Worm (Caenorhabditis elegans) whole organism, L4 larva: Measurements from ENCODE around the gene dagl-2.
A peak's percentile ranks its signal among the peaks of the same experiment; 100 is the strongest.

Experiments
- D1046.2 ChIP-seq: fragments of 200-800 bp; sonication (Bioruptor generic); IDR thresholded peaks from 2 replicates; pipeline ENCODE4 v1.3.6; 2022; ENCODE audit warnings: missing genetic modification characterization, missing compliant biosample characterization
- F10B5.3 ChIP-seq: sonication (generic microtip); optimal IDR thresholded peaks from 2 replicates; lab custom pipeline; 2016; ENCODE audit warnings: mild to moderate bottlenecking, missing genetic modification characterization, missing compliant biosample characterization
- F37D6.2 ChIP-seq: sonication (generic microtip); optimal IDR thresholded peaks from 2 replicates; lab custom pipeline; 2016; ENCODE audit warnings: mild to moderate bottlenecking, missing genetic modification characterization, missing compliant biosample characterization
- T26A8.4 ChIP-seq: fragments of 200-800 bp; sonication (Bioruptor generic); IDR thresholded peaks from 2 replicates; pipeline ENCODE4 v1.3.6; 2022; ENCODE audit warnings: missing genetic modification characterization, missing compliant biosample characterization
- Y48G9A.11 ChIP-seq: fragments of 200-800 bp; sonication (Bioruptor generic); IDR thresholded peaks from 2 replicates; pipeline ENCODE4 v1.3.6; 2022; ENCODE audit warnings: missing genetic modification reagents, missing genetic modification characterization, missing compliant biosample characterization
- aha-1 ChIP-seq: fragments of 150-350 bp; peaks from one replicate; lab custom pipeline; 2014; ENCODE audit warnings: missing biosample characterization, missing genetic modification characterization
- arid-1 ChIP-seq: fragments of 200-800 bp; sonication (Bioruptor generic); conservative IDR thresholded peaks from 2 replicates; pipeline ENCODE4 v1.3.6; 2022; ENCODE audit warnings: missing genetic modification reagents, missing genetic modification characterization, missing compliant biosample characterization
- ceh-20 ChIP-seq: fragments of 200-800 bp; sonication (Bioruptor generic); IDR thresholded peaks from 2 replicates; pipeline ENCODE4 v1.3.6; 2022; ENCODE audit warnings: missing genetic modification reagents, missing genetic modification characterization, missing compliant biosample characterization
- ceh-28 ChIP-seq: fragments of 150-350 bp; optimal IDR thresholded peaks from 2 replicates; lab custom pipeline; 2014; ENCODE audit warnings: missing biosample characterization, missing genetic modification reagents, missing genetic modification characterization
- ceh-44 ChIP-seq: fragments of 200-800 bp; sonication (Bioruptor generic); IDR thresholded peaks from 2 replicates; pipeline ENCODE4 v1.3.6; 2022; ENCODE audit warnings: missing genetic modification reagents, missing genetic modification characterization, missing compliant biosample characterization
- daf-16 ChIP-seq, 3 experiments: sonication (generic microtip); optimal IDR thresholded peaks; 2 replicates each; lab custom pipeline; 2016 to 2017; ENCODE audit warnings: missing genetic modification characterization in 3 of 3, missing genetic modification reagents in 3 of 3, mild to moderate bottlenecking in 2 of 3, missing compliant biosample characterization in 2 of 3, missing biosample characterization in 1 of 3, moderate library complexity in 1 of 3
- dmd-6 ChIP-seq: fragments of 200-800 bp; sonication (Bioruptor generic); IDR thresholded peaks from 2 replicates; pipeline ENCODE4 v1.3.6; 2022; ENCODE audit warnings: missing genetic modification reagents, missing genetic modification characterization, missing compliant biosample characterization
- dmd-8 ChIP-seq: fragments of 200-800 bp; sonication (Bioruptor generic); IDR thresholded peaks from 2 replicates; pipeline ENCODE4 v1.3.6; 2022; ENCODE audit warnings: missing genetic modification characterization, missing compliant biosample characterization
- dmd-9 ChIP-seq: fragments of 200-800 bp; sonication (Bioruptor generic); IDR thresholded peaks from 2 replicates; pipeline ENCODE4 v1.3.6; 2022; ENCODE audit warnings: missing genetic modification reagents, missing genetic modification characterization, missing compliant biosample characterization
- dpl-1 ChIP-seq: fragments of 150-350 bp; optimal IDR thresholded peaks from 2 replicates; lab custom pipeline; 2014; ENCODE audit warnings: missing biosample characterization, missing genetic modification reagents, missing genetic modification characterization
- duxl-1 ChIP-seq: sonication (generic microtip); optimal IDR thresholded peaks from 2 replicates; lab custom pipeline; 2016; ENCODE audit warnings: mild to moderate bottlenecking, missing genetic modification characterization, moderate library complexity, missing compliant biosample characterization; ENCODE audit not compliant: poor library complexity
- dve-1 ChIP-seq: sonication (generic microtip); optimal IDR thresholded peaks from 2 replicates; lab custom pipeline; 2017; ENCODE audit warnings: antibody characterized with exemption, mild to moderate bottlenecking, missing genetic modification characterization, missing compliant biosample characterization; ENCODE audit not compliant: insufficient read depth
- egl-43 ChIP-seq: fragments of 200-800 bp; sonication (Bioruptor generic); IDR thresholded peaks from 2 replicates; pipeline ENCODE4 v1.3.6; 2022; ENCODE audit warnings: missing genetic modification reagents, missing genetic modification characterization, missing compliant biosample characterization
- fkh-10 ChIP-seq: fragments of 150-350 bp; optimal IDR thresholded peaks from 2 replicates; lab custom pipeline; 2014; ENCODE audit warnings: missing biosample characterization, missing genetic modification reagents, missing genetic modification characterization
- gei-8 ChIP-seq: fragments of 200-800 bp; sonication (Bioruptor generic); optimal IDR thresholded peaks from 2 replicates; lab custom pipeline; 2018; ENCODE audit warnings: mild to moderate bottlenecking, missing genetic modification characterization, missing compliant biosample characterization
- hif-1 ChIP-seq, 2 experiments: sonication (generic microtip); optimal IDR thresholded peaks; 2 replicates each; lab custom pipeline; 2016 to 2017; ENCODE audit warnings: missing compliant biosample characterization in 2 of 2, missing genetic modification characterization in 2 of 2, missing genetic modification reagents in 2 of 2, missing genotype in 2 of 2, mild to moderate bottlenecking in 1 of 2
- hlh-30 ChIP-seq: sonication (generic microtip); optimal IDR thresholded peaks from 2 replicates; lab custom pipeline; 2017; ENCODE audit warnings: antibody characterized with exemption, mild to moderate bottlenecking, missing genetic modification characterization, missing compliant biosample characterization; ENCODE audit not compliant: insufficient read depth
- hmg-1.1 ChIP-seq: fragments of 200-800 bp; sonication (Bioruptor generic); IDR thresholded peaks from 2 replicates; pipeline ENCODE4 v1.3.6; 2022; ENCODE audit warnings: missing genetic modification reagents, missing genetic modification characterization, missing compliant biosample characterization
- jun-1 ChIP-seq: fragments of 150-350 bp; optimal IDR thresholded peaks from 2 replicates; lab custom pipeline; 2014; ENCODE audit warnings: missing biosample characterization, missing genetic modification reagents, missing genetic modification characterization
- lin-15B ChIP-seq: fragments of 150-350 bp; sonication (generic microtip); optimal IDR thresholded peaks from 3 replicates; lab custom pipeline; 2014; ENCODE audit warnings: missing biosample characterization, missing genetic modification characterization
- lin-38 ChIP-seq: fragments of 200-800 bp; sonication (Bioruptor generic); IDR thresholded peaks from 2 replicates; pipeline ENCODE4 v1.3.6; 2022; ENCODE audit warnings: missing genetic modification reagents, missing genetic modification characterization, missing compliant biosample characterization
- lsy-2 ChIP-seq, 2 experiments: fragments of 150-350 bp in 1 of 2; sonication (generic microtip) in 1 of 2; optimal IDR thresholded peaks; 2 replicates each; lab custom pipeline; 2014 to 2017; ENCODE audit warnings: missing biosample characterization in 2 of 2, missing genetic modification characterization in 2 of 2
- mdt-29 ChIP-seq: fragments of 200-800 bp; sonication (Bioruptor generic); IDR thresholded peaks from 2 replicates; pipeline ENCODE4 v1.3.6; 2022; ENCODE audit warnings: missing genetic modification reagents, missing genetic modification characterization, missing compliant biosample characterization
- mep-1 ChIP-seq: fragments of 150-350 bp; sonication (generic microtip); optimal IDR thresholded peaks from 3 replicates; lab custom pipeline; 2014; ENCODE audit warnings: missing biosample characterization, missing genetic modification characterization
- mes-2 ChIP-seq: sonication (generic microtip); optimal IDR thresholded peaks from 2 replicates; lab custom pipeline; 2016; ENCODE audit warnings: missing genotype, mild to moderate bottlenecking, missing genetic modification characterization, missing compliant biosample characterization; ENCODE audit not compliant: poor library complexity, severe bottlenecking
- mxl-2 ChIP-seq: fragments of 200-800 bp; sonication (Bioruptor generic); conservative IDR thresholded peaks from 2 replicates; pipeline ENCODE4 v1.3.6; 2022; ENCODE audit warnings: missing genetic modification reagents, missing genetic modification characterization, missing compliant biosample characterization
- mxl-3 ChIP-seq: fragments of 200-800 bp; sonication (Bioruptor generic); optimal IDR thresholded peaks from 2 replicates; lab custom pipeline; 2018; ENCODE audit warnings: mild to moderate bottlenecking, missing genetic modification characterization, missing compliant biosample characterization
- nhr-102 ChIP-seq: sonication (generic microtip); optimal IDR thresholded peaks from 2 replicates; lab custom pipeline; 2016; ENCODE audit warnings: mild to moderate bottlenecking, missing genetic modification characterization, moderate library complexity, missing compliant biosample characterization
- nhr-11 ChIP-seq: fragments of 150-350 bp; optimal IDR thresholded peaks from 2 replicates; lab custom pipeline; 2014; ENCODE audit warnings: missing biosample characterization, missing genetic modification characterization
- nhr-28 ChIP-seq: fragments of 150-350 bp; optimal IDR thresholded peaks from 2 replicates; lab custom pipeline; 2014; ENCODE audit warnings: missing biosample characterization, missing genetic modification characterization
- nhr-42 ChIP-seq: fragments of 200-800 bp; sonication (Bioruptor generic); IDR thresholded peaks from 2 replicates; pipeline ENCODE4 v1.3.6; 2022; ENCODE audit warnings: missing genetic modification characterization, missing compliant biosample characterization
- nhr-48 ChIP-seq: sonication (generic microtip); optimal IDR thresholded peaks from 2 replicates; lab custom pipeline; 2016; ENCODE audit warnings: mild to moderate bottlenecking, missing genetic modification characterization, missing compliant biosample characterization
- nhr-6 ChIP-seq: fragments of 150-350 bp; optimal IDR thresholded peaks from 2 replicates; lab custom pipeline; 2014; ENCODE audit warnings: missing biosample characterization, missing genetic modification characterization
- nhr-77 ChIP-seq: fragments of 150-350 bp; optimal IDR thresholded peaks from 2 replicates; lab custom pipeline; 2014; ENCODE audit warnings: missing biosample characterization, missing genetic modification characterization
- php-3 ChIP-seq: fragments of 200-800 bp; sonication (Bioruptor generic); IDR thresholded peaks from 2 replicates; pipeline ENCODE4 v1.3.6; 2022; ENCODE audit warnings: missing genetic modification reagents, missing genetic modification characterization, missing compliant biosample characterization
- pqm-1 ChIP-seq: sonication (generic microtip); optimal IDR thresholded peaks from 2 replicates; lab custom pipeline; 2017; ENCODE audit warnings: missing biosample characterization, missing genetic modification characterization
- rbr-2 ChIP-seq: sonication (generic microtip); optimal IDR thresholded peaks from 2 replicates; lab custom pipeline; 2016; ENCODE audit warnings: missing genotype, missing genetic modification characterization, missing compliant biosample characterization
- set-16 ChIP-seq: fragments of 200-800 bp; sonication (Bioruptor generic); IDR thresholded peaks from 2 replicates; pipeline ENCODE4 v1.3.6; 2022; ENCODE audit warnings: missing genetic modification reagents, missing genetic modification characterization, missing compliant biosample characterization
- spr-1 ChIP-seq: sonication (generic microtip); optimal IDR thresholded peaks from 2 replicates; lab custom pipeline; 2016; ENCODE audit warnings: mild to moderate bottlenecking, missing genetic modification characterization, missing compliant biosample characterization
- unc-130 ChIP-seq: sonication (generic microtip); optimal IDR thresholded peaks from 2 replicates; lab custom pipeline; 2016; ENCODE audit warnings: missing genetic modification reagents, missing genetic modification characterization, missing compliant biosample characterization
- zfp-2 ChIP-seq: sonication (generic microtip); optimal IDR thresholded peaks from 2 replicates; lab custom pipeline; 2016; ENCODE audit warnings: mild to moderate bottlenecking, missing genetic modification characterization, missing compliant biosample characterization
- zip-2 ChIP-seq: fragments of 150-350 bp; optimal IDR thresholded peaks from 2 replicates; lab custom pipeline; 2014; ENCODE audit warnings: missing biosample characterization, missing genetic modification characterization
- ztf-11 ChIP-seq: fragments of 150-350 bp; optimal IDR thresholded peaks from 2 replicates; lab custom pipeline; 2014; ENCODE audit warnings: missing biosample characterization, missing genetic modification characterization

dagl-2 gene

DNA sequence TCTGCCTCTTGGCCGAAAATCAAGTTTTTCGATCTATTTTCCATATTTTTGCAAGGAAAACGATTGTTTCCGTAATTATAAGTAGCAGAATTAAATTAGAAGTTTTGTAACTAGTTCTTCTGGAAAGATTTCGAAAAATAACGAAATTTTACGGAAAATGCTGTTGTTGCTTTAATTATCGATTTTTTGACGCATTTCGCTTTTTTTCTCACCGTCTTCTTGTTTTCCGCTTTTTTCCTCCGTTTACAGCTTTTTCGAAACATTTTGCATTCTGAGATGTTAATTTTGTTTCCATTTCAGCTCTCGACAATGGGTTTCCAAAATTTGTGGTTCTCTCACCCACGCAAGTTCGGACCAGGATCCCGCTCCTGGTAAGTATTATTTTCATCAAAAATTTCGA is 10.9 kb upstream of the dagl-2 start, which contains the start of gene rps-29:
Gene rps-29, plus strand, starts transcription at position 301 of the 400 bp plus-strand sequence.
- no peak for TF ChIP-seq lin-15B
- peak; percentile 1 for TF ChIP-seq aha-1 (tag; lab: Kevin White, UChicago)
- no peak for TF ChIP-seq nhr-48 (tag; lab: Kevin White, UChicago)
- TF ChIP-seq ceh-28 (tag; lab: Kevin White, UChicago) = peak; percentile 15

DNA sequence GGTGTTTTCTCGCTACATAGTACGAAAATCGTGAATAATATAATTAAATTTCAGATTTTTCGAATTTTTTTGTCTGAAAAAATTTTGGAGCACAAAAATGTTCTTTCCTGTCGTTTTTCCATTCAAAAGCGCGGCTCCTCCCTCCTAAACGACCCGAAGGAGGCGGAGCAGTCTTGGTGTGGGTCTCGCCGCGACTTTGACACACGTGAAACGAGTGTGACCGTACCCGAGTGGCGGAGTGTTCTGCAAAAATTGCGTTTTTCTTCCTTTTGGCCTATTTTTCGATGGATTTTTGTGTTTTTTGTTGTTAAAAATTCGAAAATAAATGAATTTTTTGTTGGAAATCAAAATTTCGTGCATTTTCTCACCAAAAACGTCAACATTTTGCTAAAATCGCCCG is 10.5 kb upstream of the dagl-2 start, which contains the start of gene snt-2:
Gene snt-2, minus strand, starts transcription at position 139 of the 400 bp plus-strand sequence.
- TF ChIP-seq duxl-1 (peak; percentile 42), nhr-42 (no peak; the same call in 1 of the 2 replicates), lin-15B (peak; percentile 14), dmd-6 (GFP tag; lab: Robert Waterston, UW) (peak; percentile 36), nhr-28 (tag; lab: Kevin White, UChicago) (peak; percentile 70), D1046.2 (peak; percentile 100), dmd-9 (peak; percentile 46; the same call in 1 of the 2 replicates), dmd-8 (GFP tag; lab: Robert Waterston, UW) (no peak), nhr-77 (tag; lab: Kevin White, UChicago) (peak; percentile 23), zfp-2 (tag; lab: Kevin White, UChicago) (no peak), rbr-2 (tag; lab: Kevin White, UChicago) (peak; percentile 78), pqm-1 (tag; lab: Kevin White, UChicago) (peak; percentile 25), lsy-2 (tag; optimal IDR thresholded peaks at IDR 0.05; lab: Kevin White, UChicago) (peak; percentile 94 to 99), nhr-6 (tag; lab: Kevin White, UChicago) (peak; percentile 71), mxl-3 (peak; percentile 51), hlh-30 (tag; lab: Kevin White, UChicago) (peak; percentile 87), T26A8.4 (GFP tag; lab: Robert Waterston, UW) (peak; percentile 58), fkh-10 (peak; percentile 69), lin-38 (peak; percentile 78), ceh-44 (GFP tag; lab: Robert Waterston, UW) (no peak), php-3 (GFP tag; lab: Robert Waterston, UW) (no peak), hif-1 (tag; optimal IDR thresholded peaks at IDR 0.05; lab: Kevin White, UChicago) (peak in 1 of 2 experiments; percentile 61), set-16 (GFP tag; lab: Robert Waterston, UW) (peak; percentile 39; the same call in 1 of the 2 replicates), gei-8 (GFP tag; lab: Kevin White, UChicago) (no peak), aha-1 (tag; lab: Kevin White, UChicago) (peak; percentile 99), mes-2 (tag; lab: Kevin White, UChicago) (peak; percentile 85), dve-1 (peak; percentile 72), Y48G9A.11 (GFP tag; lab: Robert Waterston, UW) (peak; percentile 61; the same call in 1 of the 2 replicates), unc-130 (peak; percentile 59), hmg-1.1 (GFP tag; lab: Robert Waterston, UW) (peak; percentile 72), ztf-11 (tag; lab: Kevin White, UChicago) (no peak), egl-43 (GFP tag; lab: Robert Waterston, UW) (0 out of 2 replicates have a peak, but pooled peaks have one; percentile 20), zip-2 (peak; percentile 7), jun-1 (tag; lab: Kevin White, UChicago) (no peak), mdt-29 (GFP tag; lab: Robert Waterston, UW) (0 out of 2 replicates have a peak, but pooled peaks have one; percentile 26), nhr-102 (tag; lab: Kevin White, UChicago) (peak; percentile 31), arid-1 (GFP tag; lab: Robert Waterston, UW) (0 out of 2 replicates have a peak, but pooled peaks have one; percentile 32), mxl-2 (GFP tag; lab: Robert Waterston, UW) (no peak), F10B5.3 (tag; lab: Kevin White, UChicago) (peak; percentile 15), nhr-11 (tag; lab: Kevin White, UChicago) (peak; percentile 63), ceh-20 (GFP tag; lab: Robert Waterston, UW) (0 out of 2 replicates have a peak, but pooled peaks have one; percentile 22), daf-16 (GFP tag; optimal IDR thresholded peaks at IDR 0.05; lab: Kevin White, UChicago) (no peak), daf-16 (tag; optimal IDR thresholded peaks at IDR 0.05; lab: Kevin White, UChicago) (peak; percentile 29), dpl-1 (GFP tag; lab: Kevin White, UChicago) (peak; percentile 81), F37D6.2 (tag; lab: Kevin White, UChicago) (peak; percentile 38), spr-1 (tag; lab: Kevin White, UChicago) (peak; percentile 28), mep-1 (tag; lab: Kevin White, UChicago) (peak; percentile 84)
